Worm (Caenorhabditis elegans): Measurements from ENCODE around the gene Y94H6A.2.

- TF ChIP-seq elt-1 (tag; optimal IDR thresholded peaks at IDR 0.05; ENCODE audit: borderline replicate concordance, insufficient read depth) (no peak), nhr-28 (tag; optimal IDR thresholded peaks at IDR 0.05) (no peak), blmp-1 (tag; optimal IDR thresholded peaks at IDR 0.05) (no peak), lin-13 (tag; optimal IDR thresholded peaks at IDR 0.05) (no peak), nhr-237 (tag; optimal IDR thresholded peaks at IDR 0.05) (no peak)
Observed at ce11 chrIV:2770067-2770466, 40.0 kb downstream of the Y94H6A.2 start.
